Worm (Caenorhabditis elegans): ENCODE results near the gene F47B8.18.

DNA sequence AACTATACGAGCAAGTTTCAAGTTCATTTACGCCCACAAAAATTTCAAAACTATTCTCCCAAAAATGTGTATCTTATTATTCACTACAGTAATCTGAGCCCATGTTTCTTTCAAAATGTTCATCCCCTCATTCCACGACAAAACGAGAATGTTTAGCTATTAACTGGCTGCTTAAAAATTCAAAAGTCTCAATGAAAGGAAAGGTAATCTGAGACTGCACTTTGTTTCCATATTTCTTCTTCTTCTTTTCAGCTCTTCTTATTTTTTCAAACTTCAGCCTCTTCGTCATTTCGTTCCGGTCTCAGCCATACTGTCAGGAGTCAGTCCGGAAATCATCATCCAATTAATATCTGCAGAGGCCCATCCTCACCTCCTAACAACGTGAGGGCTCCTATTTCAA, 47.5 kb upstream of the F47B8.18 start, which contains the start of gene unc-39:
- TF ChIP-seq ztf-23 (GFP tag; IDR thresholded peaks at IDR 0.05) (no peak), klf-2 (GFP tag; conservative IDR thresholded peaks at IDR 0.05) (no peak), med-1 (GFP tag; optimal IDR thresholded peaks at IDR 0.05; ENCODE audit: insufficient read depth) (no peak), flt-1 (GFP tag; IDR thresholded peaks at IDR 0.05) (no peak), cog-1 (tag; optimal IDR thresholded peaks at IDR 0.05) (no peak)

Measured in whole organism, midembryonic.